Worm (Caenorhabditis elegans): ENCODE results near the gene R07E5.6.
A peak's percentile ranks its signal among the peaks of the same experiment; 100 is the strongest.

Gene R07E5.6

DNA sequence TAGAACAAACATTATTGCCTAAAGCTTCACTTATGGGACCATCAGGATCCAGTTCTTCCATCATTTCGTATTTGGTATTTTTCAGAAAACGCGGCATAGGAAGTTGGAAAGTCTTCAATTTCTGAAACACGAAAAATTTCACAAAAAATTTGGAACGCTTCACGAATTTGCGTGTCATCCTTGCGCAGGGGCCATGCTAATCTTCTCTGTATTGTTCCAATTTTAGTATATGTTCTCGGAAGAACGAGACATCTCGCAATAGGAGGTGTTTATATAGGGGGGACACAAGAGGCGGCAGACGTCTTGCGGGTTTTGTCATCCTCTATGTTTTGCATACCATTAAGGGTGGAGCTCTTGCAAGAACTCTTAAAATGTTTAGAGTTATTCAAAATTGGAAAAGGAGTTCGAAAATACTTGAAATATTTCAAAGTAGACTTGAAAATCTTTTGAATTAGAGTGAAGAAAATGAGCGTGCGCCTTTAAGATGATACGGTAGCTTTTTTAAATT is 28.2 kb downstream of the R07E5.6 start:
- TF ChIP-seq unc-86 (tag; optimal IDR thresholded peaks at IDR 0.05) = peak; percentile 6
- peak; percentile 23 for TF ChIP-seq snu-23 (GFP tag; optimal IDR thresholded peaks at IDR 0.05)
- peak; percentile 86 for TF ChIP-seq nhr-19 (GFP tag; conservative IDR thresholded peaks at IDR 0.05)
- TF ChIP-seq zip-4 (GFP tag; optimal IDR thresholded peaks at IDR 0.05) = peak; percentile 29
- peak; percentile 6 for TF ChIP-seq elt-2 (tag; optimal IDR thresholded peaks at IDR 0.05)
- TF ChIP-seq C16A3.4 (tag; optimal IDR thresholded peaks at IDR 0.05) = peak; percentile 6
- peak; percentile 38 for TF ChIP-seq rnt-1 (tag; optimal IDR thresholded peaks at IDR 0.05)
- TF ChIP-seq nhr-71 (tag; optimal IDR thresholded peaks at IDR 0.05) = peak; percentile 41
- TF ChIP-seq efl-1 (optimal IDR thresholded peaks at IDR 0.05) = peak in 1 of 2 experiments; percentile 26
- peak in 1 of 2 experiments; percentile 88 for TF ChIP-seq efl-1 (GFP tag; optimal IDR thresholded peaks at IDR 0.05 in 1 of 2)
- TF ChIP-seq dpl-1 (GFP tag; optimal IDR thresholded peaks at IDR 0.05) = peak in 1 of 3 experiments; percentile 30
- TF ChIP-seq lsy-2 (tag; optimal IDR thresholded peaks at IDR 0.05) = peak in 1 of 2 experiments; percentile 21
- TF ChIP-seq nhr-47 (tag; optimal IDR thresholded peaks at IDR 0.05) = peak; percentile 63
- TF ChIP-seq nhr-90 (tag; optimal IDR thresholded peaks at IDR 0.05; ENCODE audit: poor library complexity) = peak; percentile 27
- peak; percentile 26 for TF ChIP-seq lin-14 (GFP tag; optimal IDR thresholded peaks at IDR 0.05)
- TF ChIP-seq mab-9 (GFP tag; IDR thresholded peaks at IDR 0.05) = peak; percentile 67
- peak; percentile 43 for TF ChIP-seq dsc-1 (tag; optimal IDR thresholded peaks at IDR 0.05)
- peak; percentile 96 for TF ChIP-seq snpc-4 (tag; optimal IDR thresholded peaks at IDR 0.05)
- TF ChIP-seq grh-1 (GFP tag; IDR thresholded peaks at IDR 0.05) = peak; percentile 40; the same call in 1 of the 2 replicates
- peak; percentile 19 for TF ChIP-seq irx-1 (tag; optimal IDR thresholded peaks at IDR 0.05)
- peak; percentile 35; the same call in 1 of the 2 replicates for TF ChIP-seq ceh-88 (GFP tag; IDR thresholded peaks at IDR 0.05)
- TF ChIP-seq isw-1 (GFP tag; IDR thresholded peaks at IDR 0.05) = 0 out of 2 replicates have a peak, but pooled peaks have one; percentile 14
- peak; percentile 9 for TF ChIP-seq xbp-1 (tag; optimal IDR thresholded peaks at IDR 0.05)
- TF ChIP-seq fkh-8 (tag; optimal IDR thresholded peaks at IDR 0.05) = peak; percentile 3
- peak; percentile 45 for TF ChIP-seq swsn-7 (tag; optimal IDR thresholded peaks at IDR 0.05)

DNA sequence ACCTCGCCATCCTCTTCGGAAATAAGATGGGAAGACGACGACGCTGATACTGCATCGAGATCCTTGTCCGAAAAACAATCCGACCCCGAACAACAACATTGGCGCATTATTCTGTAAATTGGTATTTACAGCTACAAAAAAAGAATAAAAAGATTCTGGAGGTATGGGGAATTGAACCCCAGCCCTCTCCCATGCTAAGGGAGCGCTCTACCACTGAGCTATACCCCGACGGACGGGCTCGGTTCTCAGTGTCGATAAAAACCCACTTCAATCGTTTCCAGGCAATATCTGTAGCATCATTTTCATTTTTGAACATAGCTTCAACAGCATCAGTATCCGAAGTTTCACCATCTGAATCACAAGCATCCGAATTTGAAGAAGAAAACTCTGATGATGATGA is 30.2 kb downstream of the R07E5.6 start:
- TF ChIP-seq elt-2 (tag; optimal IDR thresholded peaks at IDR 0.05) = no peak
- no peak for TF ChIP-seq mep-1 (tag; optimal IDR thresholded peaks at IDR 0.05)
- TF ChIP-seq lir-3 (tag; optimal IDR thresholded peaks at IDR 0.05; ENCODE audit: poor library complexity) = no peak
- peak; percentile 28 for TF ChIP-seq rnt-1 (tag; optimal IDR thresholded peaks at IDR 0.05)
- no peak for TF ChIP-seq unc-98 (GFP tag; IDR thresholded peaks at IDR 0.05)
- TF ChIP-seq lin-35 (GFP tag; optimal IDR thresholded peaks at IDR 0.05) = peak in 1 of 2 experiments; percentile 13
- TF ChIP-seq pax-3 (tag; optimal IDR thresholded peaks at IDR 0.05) = no peak
- TF ChIP-seq pqm-1 (tag; optimal IDR thresholded peaks at IDR 0.05) = no peak
- no peak for TF ChIP-seq nhr-90 (tag; optimal IDR thresholded peaks at IDR 0.05; ENCODE audit: poor library complexity)
- no peak for TF ChIP-seq ceh-90 (tag; optimal IDR thresholded peaks at IDR 0.05)
- TF ChIP-seq C04F5.9 (tag; optimal IDR thresholded peaks at IDR 0.05) = no peak
- peak in 1 of 2 experiments; percentile 10 for TF ChIP-seq efl-1 (optimal IDR thresholded peaks at IDR 0.05)
- TF ChIP-seq efl-1 (GFP tag; optimal IDR thresholded peaks at IDR 0.05 in 1 of 2) = peak in 1 of 2 experiments; percentile 63
- TF ChIP-seq tbx-2 (tag; optimal IDR thresholded peaks at IDR 0.05) = no peak
- no peak for TF ChIP-seq lin-39 (tag; optimal IDR thresholded peaks at IDR 0.05)
- no peak for TF ChIP-seq nhr-19 (GFP tag; conservative IDR thresholded peaks at IDR 0.05)
- no peak for TF ChIP-seq blmp-1 (tag; optimal IDR thresholded peaks at IDR 0.05)
- TF ChIP-seq nhr-76 (tag; optimal IDR thresholded peaks at IDR 0.05) = no peak
- TF ChIP-seq mef-2 (tag; optimal IDR thresholded peaks at IDR 0.05) = no peak
- no peak for TF ChIP-seq nhr-20 (tag; optimal IDR thresholded peaks at IDR 0.05)
- no peak for TF ChIP-seq nhr-28 (tag; optimal IDR thresholded peaks at IDR 0.05)
- TF ChIP-seq snpc-4 (tag; optimal IDR thresholded peaks at IDR 0.05) = peak; percentile 22
- TF ChIP-seq jun-1 (tag; optimal IDR thresholded peaks at IDR 0.05) = no peak
- TF ChIP-seq lsy-2 (tag; optimal IDR thresholded peaks at IDR 0.05) = no peak
